Worm (Caenorhabditis elegans) whole organism, L4 larva: ENCODE measurements around the gene F58B4.6.
A peak's percentile ranks its signal among the peaks of the same experiment; 100 is the strongest.

Source experiments
- D1046.2 ChIP-seq: fragments of 200-800 bp; sonication (Bioruptor generic); IDR thresholded peaks from 2 replicates; pipeline ENCODE4 v1.3.6; 2022; ENCODE audit warnings: missing genetic modification characterization, missing compliant biosample characterization
- F10B5.3 ChIP-seq: sonication (generic microtip); optimal IDR thresholded peaks from 2 replicates; lab custom pipeline; 2016; ENCODE audit warnings: mild to moderate bottlenecking, missing genetic modification characterization, missing compliant biosample characterization
- F44E2.7 ChIP-seq: fragments of 200-800 bp; sonication (Bioruptor generic); IDR thresholded peaks from 2 replicates; pipeline ENCODE4 v2.1.2; 2022; ENCODE audit warnings: missing genetic modification characterization, missing compliant biosample characterization
- T26A8.4 ChIP-seq: fragments of 200-800 bp; sonication (Bioruptor generic); IDR thresholded peaks from 2 replicates; pipeline ENCODE4 v1.3.6; 2022; ENCODE audit warnings: missing genetic modification characterization, missing compliant biosample characterization
- Y48G9A.11 ChIP-seq: fragments of 200-800 bp; sonication (Bioruptor generic); IDR thresholded peaks from 2 replicates; pipeline ENCODE4 v1.3.6; 2022; ENCODE audit warnings: missing genetic modification reagents, missing genetic modification characterization, missing compliant biosample characterization
- Y5F2A.4 ChIP-seq: fragments of 200-800 bp; sonication (Bioruptor generic); optimal IDR thresholded peaks from 2 replicates; lab custom pipeline; 2018; ENCODE audit warnings: mild to moderate bottlenecking, missing genetic modification characterization, missing compliant biosample characterization
- ZK546.5 ChIP-seq, 2 experiments: sonication (generic microtip); optimal IDR thresholded peaks; 2 replicates each; lab custom pipeline; 2017; ENCODE audit warnings: missing biosample characterization in 2 of 2, missing genetic modification characterization in 2 of 2
- aha-1 ChIP-seq: fragments of 150-350 bp; peaks from one replicate; lab custom pipeline; 2014; ENCODE audit warnings: missing biosample characterization, missing genetic modification characterization
- ama-1 ChIP-seq: fragments of 150-350 bp; optimal IDR thresholded peaks from 2 replicates; lab custom pipeline; 2014; ENCODE audit warnings: inconsistent platforms, mixed read lengths
- arid-1 ChIP-seq: fragments of 200-800 bp; sonication (Bioruptor generic); conservative IDR thresholded peaks from 2 replicates; pipeline ENCODE4 v1.3.6; 2022; ENCODE audit warnings: missing genetic modification reagents, missing genetic modification characterization, missing compliant biosample characterization
- attf-4 ChIP-seq: sonication (generic microtip); optimal IDR thresholded peaks from 3 replicates; lab custom pipeline; 2017; ENCODE audit warnings: missing biosample characterization, missing genetic modification characterization
- ceh-32 ChIP-seq: sonication (generic microtip); optimal IDR thresholded peaks from 2 replicates; lab custom pipeline; 2016; ENCODE audit warnings: mild to moderate bottlenecking, missing genetic modification characterization, missing compliant biosample characterization; ENCODE audit not compliant: poor library complexity
- ces-1 ChIP-seq: fragments of 150-350 bp; sonication (generic microtip); optimal IDR thresholded peaks from 4 replicates; lab custom pipeline; 2014; ENCODE audit warnings: missing biosample characterization, missing genetic modification reagents, missing genetic modification characterization
- cey-2 ChIP-seq: sonication (generic microtip); optimal IDR thresholded peaks from 3 replicates; lab custom pipeline; 2017; ENCODE audit warnings: missing genetic modification characterization, mild to moderate bottlenecking, missing compliant biosample characterization, antibody characterized with exemption, borderline replicate concordance; ENCODE audit not compliant: insufficient read depth
- daf-12 ChIP-seq: fragments of 150-350 bp; optimal IDR thresholded peaks from 2 replicates; lab custom pipeline; 2014; ENCODE audit warnings: missing biosample characterization, missing genetic modification reagents, missing genetic modification characterization
- dmd-6 ChIP-seq: fragments of 200-800 bp; sonication (Bioruptor generic); IDR thresholded peaks from 2 replicates; pipeline ENCODE4 v1.3.6; 2022; ENCODE audit warnings: missing genetic modification reagents, missing genetic modification characterization, missing compliant biosample characterization
- dpl-1 ChIP-seq: fragments of 150-350 bp; optimal IDR thresholded peaks from 2 replicates; lab custom pipeline; 2014; ENCODE audit warnings: missing biosample characterization, missing genetic modification reagents, missing genetic modification characterization
- hlh-11 ChIP-seq: fragments of 200-800 bp; sonication (Bioruptor generic); optimal IDR thresholded peaks from 2 replicates; lab custom pipeline; 2018; ENCODE audit warnings: mild to moderate bottlenecking, missing genetic modification characterization, missing compliant biosample characterization
- hlh-30 ChIP-seq: sonication (generic microtip); optimal IDR thresholded peaks from 2 replicates; lab custom pipeline; 2017; ENCODE audit warnings: antibody characterized with exemption, mild to moderate bottlenecking, missing genetic modification characterization, missing compliant biosample characterization; ENCODE audit not compliant: insufficient read depth
- lin-39 ChIP-seq: fragments of 150-350 bp; optimal IDR thresholded peaks from 2 replicates; lab custom pipeline; 2014; ENCODE audit warnings: missing biosample characterization, missing genetic modification reagents, missing genetic modification characterization
- lir-3 ChIP-seq: sonication (generic microtip); optimal IDR thresholded peaks from 2 replicates; lab custom pipeline; 2016; ENCODE audit warnings: mild to moderate bottlenecking, missing genetic modification characterization, missing compliant biosample characterization
- lsy-2 ChIP-seq, 2 experiments: fragments of 150-350 bp in 1 of 2; sonication (generic microtip) in 1 of 2; optimal IDR thresholded peaks; 2 replicates each; lab custom pipeline; 2014 to 2017; ENCODE audit warnings: missing biosample characterization in 2 of 2, missing genetic modification characterization in 2 of 2
- madf-5 ChIP-seq, 2 experiments: fragments of 200-800 bp; sonication (Bioruptor generic); IDR thresholded peaks; 2 replicates each; pipeline ENCODE4 v1.3.6; 2022; ENCODE audit warnings: missing compliant biosample characterization in 2 of 2, missing genetic modification characterization in 2 of 2
- mxl-2 ChIP-seq: fragments of 200-800 bp; sonication (Bioruptor generic); conservative IDR thresholded peaks from 2 replicates; pipeline ENCODE4 v1.3.6; 2022; ENCODE audit warnings: missing genetic modification reagents, missing genetic modification characterization, missing compliant biosample characterization
- mxl-3 ChIP-seq: fragments of 200-800 bp; sonication (Bioruptor generic); optimal IDR thresholded peaks from 2 replicates; lab custom pipeline; 2018; ENCODE audit warnings: mild to moderate bottlenecking, missing genetic modification characterization, missing compliant biosample characterization
- nhr-10 ChIP-seq: fragments of 150-350 bp; optimal IDR thresholded peaks from 2 replicates; lab custom pipeline; 2014; ENCODE audit warnings: missing biosample characterization, missing genetic modification characterization
- nhr-111 ChIP-seq: fragments of 200-800 bp; sonication (Bioruptor generic); optimal IDR thresholded peaks from 2 replicates; lab custom pipeline; 2018; ENCODE audit warnings: mild to moderate bottlenecking, missing genetic modification characterization, missing compliant biosample characterization
- nhr-237 ChIP-seq: sonication (generic microtip); optimal IDR thresholded peaks from 2 replicates; lab custom pipeline; 2017; ENCODE audit warnings: missing biosample characterization, missing genetic modification characterization
- nhr-25 ChIP-seq: sonication (generic microtip); optimal IDR thresholded peaks from 2 replicates; lab custom pipeline; 2017; ENCODE audit warnings: missing genetic modification characterization, mild to moderate bottlenecking, missing compliant biosample characterization, antibody characterized with exemption, moderate library complexity, borderline replicate concordance; ENCODE audit not compliant: insufficient read depth
- nhr-28 ChIP-seq: fragments of 150-350 bp; optimal IDR thresholded peaks from 2 replicates; lab custom pipeline; 2014; ENCODE audit warnings: missing biosample characterization, missing genetic modification characterization
- nhr-48 ChIP-seq: sonication (generic microtip); optimal IDR thresholded peaks from 2 replicates; lab custom pipeline; 2016; ENCODE audit warnings: mild to moderate bottlenecking, missing genetic modification characterization, missing compliant biosample characterization
- nhr-77 ChIP-seq: fragments of 150-350 bp; optimal IDR thresholded peaks from 2 replicates; lab custom pipeline; 2014; ENCODE audit warnings: missing biosample characterization, missing genetic modification characterization
- pha-4 ChIP-seq, 2 experiments: fragments of 150-350 bp in 1 of 2; fragments of 200-800 bp in 1 of 2; sonication (Bioruptor generic) in 1 of 2; IDR thresholded peaks in 1 of 2; optimal IDR thresholded peaks in 1 of 2; 2 replicates each; pipeline versions ENCODE4 v1.3.6 to Lab custom; 2014 to 2022; ENCODE audit warnings: missing genetic modification characterization in 2 of 2, missing genetic modification reagents in 2 of 2, missing biosample characterization in 1 of 2, missing compliant biosample characterization in 1 of 2
- sdz-12 ChIP-seq: fragments of 200-800 bp; sonication (Bioruptor generic); optimal IDR thresholded peaks from 2 replicates; lab custom pipeline; 2018; ENCODE audit warnings: mild to moderate bottlenecking, missing genetic modification characterization, missing compliant biosample characterization
- set-16 ChIP-seq: fragments of 200-800 bp; sonication (Bioruptor generic); IDR thresholded peaks from 2 replicates; pipeline ENCODE4 v1.3.6; 2022; ENCODE audit warnings: missing genetic modification reagents, missing genetic modification characterization, missing compliant biosample characterization
- skn-1 ChIP-seq: fragments of 150-350 bp; optimal IDR thresholded peaks from 2 replicates; lab custom pipeline; 2014; ENCODE audit warnings: missing biosample characterization, missing genetic modification characterization
- snpc-4 ChIP-seq: fragments of 150-350 bp; optimal IDR thresholded peaks from 2 replicates; lab custom pipeline; 2014; ENCODE audit warnings: missing biosample characterization, missing genetic modification characterization
- spr-3 ChIP-seq: fragments of 200-800 bp; sonication (Bioruptor generic); optimal IDR thresholded peaks from 2 replicates; lab custom pipeline; 2018; ENCODE audit warnings: mild to moderate bottlenecking, missing genetic modification characterization, missing compliant biosample characterization
- tag-97 ChIP-seq: fragments of 200-800 bp; sonication (Bioruptor generic); IDR thresholded peaks from 2 replicates; pipeline ENCODE4 v1.3.6; 2022; ENCODE audit warnings: missing genetic modification characterization, missing compliant biosample characterization
- unc-62 ChIP-seq, 3 experiments: fragments of 150-350 bp in 1 of 3; sonication (generic microtip); optimal IDR thresholded peaks in 2 of 3; peaks in 1 of 3; 1 replicate in 1 of 3; 2 replicates in 2 of 3; lab custom pipeline; 2014 to 2017; ENCODE audit warnings: missing biosample characterization in 3 of 3, missing genetic modification characterization in 3 of 3, missing genetic modification reagents in 3 of 3, missing genotype in 1 of 3
- vab-7 ChIP-seq: fragments of 200-800 bp; sonication (Bioruptor generic); IDR thresholded peaks from 2 replicates; pipeline ENCODE4 v1.3.6; 2022; ENCODE audit warnings: missing genetic modification reagents, missing genetic modification characterization, missing compliant biosample characterization
- zag-1 ChIP-seq: fragments of 150-350 bp; optimal IDR thresholded peaks from 2 replicates; lab custom pipeline; 2014; ENCODE audit warnings: missing biosample characterization, missing genetic modification characterization
- zip-11 ChIP-seq: fragments of 200-800 bp; sonication (Bioruptor generic); IDR thresholded peaks from 2 replicates; pipeline ENCODE4 v1.3.6; 2022; ENCODE audit warnings: missing genetic modification characterization, missing compliant biosample characterization

F58B4.6 gene

ce11 chrV:10940571-10940991, 15.8 kb downstream of the F58B4.6 start (continued):
- peak; percentile 58 for TF ChIP-seq hlh-30 (tag; lab: Kevin White, UChicago)
- peak in 1 of 2 experiments; percentile 73 for TF ChIP-seq lsy-2 (tag; optimal IDR thresholded peaks at IDR 0.05; lab: Kevin White, UChicago)
- TF ChIP-seq set-16 = no peak
- no peak for TF ChIP-seq D1046.2
- TF ChIP-seq vab-7 (GFP tag; lab: Robert Waterston, UW) = no peak
- TF ChIP-seq ces-1 (GFP tag; lab: Kevin White, UChicago) = no peak
- peak; percentile 82 for TF ChIP-seq pha-4 (GFP tag; IDR thresholded peaks at IDR 0.05; lab: Robert Waterston, UW)
- TF ChIP-seq pha-4 (tag; optimal IDR thresholded peaks at IDR 0.05; lab: Kevin White, UChicago) = no peak
- peak; percentile 51 for TF ChIP-seq cey-2 (tag; lab: Kevin White, UChicago)
- no peak for TF ChIP-seq zag-1 (tag; lab: Kevin White, UChicago)
- TF ChIP-seq daf-12 (tag; lab: Kevin White, UChicago) = no peak
- no peak for TF ChIP-seq nhr-25 (tag; lab: Kevin White, UChicago)
- peak in 1 of 2 experiments; percentile 96 for TF ChIP-seq unc-62 (GFP tag; optimal IDR thresholded peaks at IDR 0.05 in 1 of 2; lab: Kevin White, UChicago)
- TF ChIP-seq unc-62 (tag; optimal IDR thresholded peaks at IDR 0.05; lab: Kevin White, UChicago) = no peak
- TF ChIP-seq dpl-1 (GFP tag; lab: Kevin White, UChicago) = peak; percentile 36
- TF ChIP-seq T26A8.4 = peak; percentile 77; the same call in 1 of the 2 replicates
- no peak for TF ChIP-seq F44E2.7 (GFP tag; lab: Robert Waterston, UW)
- no peak for TF ChIP-seq nhr-111 (GFP tag; lab: Kevin White, UChicago)
- TF ChIP-seq mxl-3 (GFP tag; lab: Kevin White, UChicago) = peak; percentile 75
- no peak for TF ChIP-seq lin-39 (tag; lab: Kevin White, UChicago)
- TF ChIP-seq nhr-237 (tag; lab: Kevin White, UChicago) = no peak
- no peak for TF ChIP-seq zip-11 (GFP tag; lab: Robert Waterston, UW)
- TF ChIP-seq lir-3 (tag; lab: Kevin White, UChicago) = no peak
- peak; percentile 49 for TF ChIP-seq aha-1 (tag; lab: Kevin White, UChicago)
- TF ChIP-seq spr-3 = no peak
- no peak for TF ChIP-seq F10B5.3
- no peak for TF ChIP-seq Y5F2A.4
- TF ChIP-seq dmd-6 = peak; percentile 85; the same call in 1 of the 2 replicates
- no peak for TF ChIP-seq mxl-2
- no peak for TF ChIP-seq ZK546.5 (tag; optimal IDR thresholded peaks at IDR 0.05; lab: Kevin White, UChicago)
- TF ChIP-seq nhr-77 (tag; lab: Kevin White, UChicago) = peak; percentile 66
- TF ChIP-seq nhr-28 (tag; lab: Kevin White, UChicago) = peak; percentile 95
- TF ChIP-seq madf-5 (GFP tag; IDR thresholded peaks at IDR 0.05; lab: Robert Waterston, UW) = no peak
- TF ChIP-seq arid-1 (GFP tag; lab: Robert Waterston, UW) = 0 out of 2 replicates have a peak, but pooled peaks have one; percentile 10
- TF ChIP-seq nhr-48 = peak; percentile 89
- no peak for TF ChIP-seq sdz-12 (GFP tag; lab: Kevin White, UChicago)
- TF ChIP-seq skn-1 (tag; lab: Kevin White, UChicago) = no peak

ce11 chrV:10941150-10941549, 16.3 kb downstream of the F58B4.6 start, which contains the start of gene F17C11.26:
Gene F17C11.26 (plus strand): TSS chrV:10941450.
- TF ChIP-seq cey-2 (tag; lab: Kevin White, UChicago) (no peak), nhr-48 (no peak), hlh-11 (no peak), aha-1 (tag; lab: Kevin White, UChicago) (no peak), attf-4 (tag; lab: Kevin White, UChicago) (no peak), arid-1 (GFP tag; lab: Robert Waterston, UW) (no peak), tag-97 (GFP tag; lab: Robert Waterston, UW) (no peak), skn-1 (tag; lab: Kevin White, UChicago) (no peak), ceh-32 (tag; lab: Kevin White, UChicago) (no peak), Y5F2A.4 (no peak), Y48G9A.11 (GFP tag; lab: Robert Waterston, UW) (no peak), zip-11 (GFP tag; lab: Robert Waterston, UW) (no peak), snpc-4 (tag; lab: Kevin White, UChicago) (no peak), mxl-2 (no peak), nhr-10 (no peak), ama-1 (lab: Kevin White, UChicago) (no peak)
- TF ChIP-seq, all 104 proteins: peak for 0
